Worm (Caenorhabditis elegans) whole organism, L2 larva: Measurements from ENCODE around the gene lron-15.

Experiments
- nhr-12 ChIP-seq: fragments of 150-350 bp; optimal IDR thresholded peaks from 2 replicates; lab custom pipeline; 2014; ENCODE audit warnings: missing biosample characterization, missing genetic modification characterization
- nhr-6 ChIP-seq: fragments of 150-350 bp; optimal IDR thresholded peaks from 2 replicates; lab custom pipeline; 2014; ENCODE audit warnings: missing biosample characterization, missing genetic modification characterization
- unc-39 ChIP-seq: fragments of 150-350 bp; optimal IDR thresholded peaks from 2 replicates; lab custom pipeline; 2014; ENCODE audit warnings: missing biosample characterization, missing genetic modification characterization
- unc-62 ChIP-seq: fragments of 150-350 bp; optimal IDR thresholded peaks from 2 replicates; lab custom pipeline; 2014; ENCODE audit warnings: missing biosample characterization, missing genetic modification reagents, missing genetic modification characterization

- no peak for TF ChIP-seq unc-39 (tag; lab: Kevin White, UChicago)
- TF ChIP-seq nhr-6, result no peak
- no peak for TF ChIP-seq nhr-12
- no peak for TF ChIP-seq unc-62 (GFP tag; lab: Kevin White, UChicago)
These were observed 50.9 kb downstream of the lron-15 start for ce11 chrII:6493709-6494326.
